Fruit fly (Drosophila melanogaster): ENCODE data around the gene CG17186.

Gene CG17186

dm6 chr3R:19880431-19880939 is 3.2 kb upstream of the CG17186 start (continued):
- TF ChIP-seq CG1621 (tag; optimal IDR thresholded peaks at IDR 0.05) (no peak), eg (GFP tag; IDR thresholded peaks at IDR 0.05) (peak; percentile 50; the same call in 1 of the 3 replicates), CG7368 (GFP tag; optimal IDR thresholded peaks at IDR 0.05) (peak; percentile 5), CG32006 (GFP tag; optimal IDR thresholded peaks at IDR 0.05) (peak; percentile 36), CG6808 (GFP tag; optimal IDR thresholded peaks at IDR 0.05) (peak; percentile 38), Hr38 (GFP tag; optimal IDR thresholded peaks at IDR 0.05) (no peak), cyc (GFP tag; optimal IDR thresholded peaks at IDR 0.05) (peak; percentile 13)

dm6 chr3R:19879470-19880052 is 2.2 kb upstream of the CG17186 start, which contains the start of gene Ask1:
Gene Ask1, plus strand, starts transcription at chr3R:19879719.
- TF ChIP-seq CG10631 (GFP tag; optimal IDR thresholded peaks at IDR 0.05) (no peak), acj6 (GFP tag; optimal IDR thresholded peaks at IDR 0.05) (no peak), Smox (GFP tag; optimal IDR thresholded peaks at IDR 0.05) (no peak), CG31627 (GFP tag; optimal IDR thresholded peaks at IDR 0.05) (no peak), CG10669 (GFP tag; optimal IDR thresholded peaks at IDR 0.05) (no peak), Sox14 (GFP tag; optimal IDR thresholded peaks at IDR 0.05) (no peak), esn (GFP tag; optimal IDR thresholded peaks at IDR 0.05) (no peak), CG6808 (GFP tag; optimal IDR thresholded peaks at IDR 0.05) (no peak), CG3032 (tag; optimal IDR thresholded peaks at IDR 0.05) (no peak), CG6854 (GFP tag; optimal IDR thresholded peaks at IDR 0.05) (peak; percentile 16), Gug (GFP tag; IDR thresholded peaks at IDR 0.05) (no peak), fkh (GFP tag; optimal IDR thresholded peaks at IDR 0.05) (peak; percentile 20), svp (GFP tag) (no peak), CG8319 (GFP tag; optimal IDR thresholded peaks at IDR 0.05) (no peak)

- peak; percentile 53 for TF ChIP-seq OdsH (GFP tag; optimal IDR thresholded peaks at IDR 0.05)
- TF ChIP-seq CG8632 (GFP tag; optimal IDR thresholded peaks at IDR 0.05): peak; percentile 51
- TF ChIP-seq CG10669 (GFP tag; optimal IDR thresholded peaks at IDR 0.05): peak; percentile 35
- TF ChIP-seq pdm3 (GFP tag; optimal IDR thresholded peaks at IDR 0.05): peak; percentile 30
- TF ChIP-seq Met (GFP tag; optimal IDR thresholded peaks at IDR 0.05): peak; percentile 6
- peak; percentile 43; the same call in 1 of the 2 replicates for TF ChIP-seq Gug (GFP tag; IDR thresholded peaks at IDR 0.05)
- peak; percentile 1 for TF ChIP-seq CG8319 (GFP tag; optimal IDR thresholded peaks at IDR 0.05)
- TF ChIP-seq Smox (GFP tag; optimal IDR thresholded peaks at IDR 0.05): no peak
- no peak for TF ChIP-seq Sox15 (GFP tag; optimal IDR thresholded peaks at IDR 0.05)
- TF ChIP-seq fd59A (GFP tag; optimal IDR thresholded peaks at IDR 0.05): no peak
- peak; percentile 18 for TF ChIP-seq CG6276 (GFP tag; optimal IDR thresholded peaks at IDR 0.05)
- TF ChIP-seq CG4318 (GFP tag; optimal IDR thresholded peaks at IDR 0.05): no peak
- peak; percentile 11 for TF ChIP-seq Sox102F (GFP tag; optimal IDR thresholded peaks at IDR 0.05)
- TF ChIP-seq topi (GFP tag; optimal IDR thresholded peaks at IDR 0.05): no peak
- TF ChIP-seq lz (GFP tag; optimal IDR thresholded peaks at IDR 0.05): peak; percentile 23
- no peak for TF ChIP-seq Blimp-1 (GFP tag; optimal IDR thresholded peaks at IDR 0.05)
- peak; percentile 31 for TF ChIP-seq CG3032 (tag; optimal IDR thresholded peaks at IDR 0.05)
- peak; percentile 66 for TF ChIP-seq CG6854 (GFP tag; optimal IDR thresholded peaks at IDR 0.05)
- TF ChIP-seq CG3919 (GFP tag; optimal IDR thresholded peaks at IDR 0.05): peak; percentile 45
- TF ChIP-seq vri (GFP tag; optimal IDR thresholded peaks at IDR 0.05): peak; percentile 23
- TF ChIP-seq Sox14 (GFP tag; optimal IDR thresholded peaks at IDR 0.05): peak; percentile 58
- TF ChIP-seq Lpt (GFP tag; optimal IDR thresholded peaks at IDR 0.05): no peak
- TF ChIP-seq Ets96B (tag; optimal IDR thresholded peaks at IDR 0.05): no peak
- peak; percentile 26 for TF ChIP-seq acj6 (GFP tag; optimal IDR thresholded peaks at IDR 0.05)
- peak; percentile 26 for TF ChIP-seq cyc (GFP tag; optimal IDR thresholded peaks at IDR 0.05)
- TF ChIP-seq CG32006 (GFP tag; optimal IDR thresholded peaks at IDR 0.05): no peak
- no peak for TF ChIP-seq Ets21C (GFP tag; optimal IDR thresholded peaks at IDR 0.05)
- TF ChIP-seq Eip78C (GFP tag): peak; percentile 72
- peak; percentile 41; the same call in 1 of the 3 replicates for TF ChIP-seq CG8119 (GFP tag; IDR thresholded peaks at IDR 0.05)
- TF ChIP-seq Hr38 (GFP tag; optimal IDR thresholded peaks at IDR 0.05): no peak
- TF ChIP-seq Hr39 (GFP tag; optimal IDR thresholded peaks at IDR 0.05): peak; percentile 36
- TF ChIP-seq net (GFP tag; optimal IDR thresholded peaks at IDR 0.05): peak; percentile 36
- TF ChIP-seq svp (GFP tag): no peak
- TF ChIP-seq eg (GFP tag; IDR thresholded peaks at IDR 0.05): peak; percentile 48; the same call in 2 of the 3 replicates
- TF ChIP-seq CG11902 (GFP tag; optimal IDR thresholded peaks at IDR 0.05): no peak
- TF ChIP-seq fkh (GFP tag; optimal IDR thresholded peaks at IDR 0.05): peak; percentile 87
- peak; percentile 60 for TF ChIP-seq CG6163 (GFP tag; IDR thresholded peaks at IDR 0.05)
- TF ChIP-seq CG31627 (GFP tag; optimal IDR thresholded peaks at IDR 0.05): peak; percentile 13
- peak; percentile 43 for TF ChIP-seq esn (GFP tag; optimal IDR thresholded peaks at IDR 0.05)
Observed at dm6 chr3R:19875118-19875887, 2.0 kb downstream of the CG17186 start, which contains the start of gene Mrp5. Gene Mrp5, minus strand, starts transcription at chr3R:19875678.
